Fruit fly (Drosophila melanogaster): ENCODE measurements around the gene CG14011.

Gene CG14011

DNA sequence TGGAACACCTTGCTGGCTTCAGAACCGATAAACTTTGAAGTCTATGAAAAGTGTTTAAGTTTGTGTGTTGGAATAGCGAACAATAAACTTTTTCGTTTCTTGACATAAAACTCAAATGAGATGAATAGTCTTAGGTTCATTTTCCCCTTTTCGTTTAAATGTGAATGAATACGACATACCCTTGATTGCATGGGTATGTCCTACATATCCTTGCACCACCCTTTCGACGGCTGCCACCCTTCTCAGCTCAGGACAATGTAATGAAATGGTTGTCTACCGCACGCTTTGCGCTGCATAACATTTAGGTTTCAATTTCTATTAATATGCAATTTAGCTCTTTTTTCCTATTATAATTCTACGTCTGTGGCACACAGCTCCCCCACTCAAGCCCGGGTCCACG is at the start of gene CG14011:
Gene CG14011, minus strand, starts transcription at position 101 of the 400 bp plus-strand sequence.
- TF ChIP-seq esn (GFP tag; optimal IDR thresholded peaks at IDR 0.05) = no peak
- TF ChIP-seq net (GFP tag; optimal IDR thresholded peaks at IDR 0.05) = no peak
- peak; percentile 6 for TF ChIP-seq svp (GFP tag)

DNA sequence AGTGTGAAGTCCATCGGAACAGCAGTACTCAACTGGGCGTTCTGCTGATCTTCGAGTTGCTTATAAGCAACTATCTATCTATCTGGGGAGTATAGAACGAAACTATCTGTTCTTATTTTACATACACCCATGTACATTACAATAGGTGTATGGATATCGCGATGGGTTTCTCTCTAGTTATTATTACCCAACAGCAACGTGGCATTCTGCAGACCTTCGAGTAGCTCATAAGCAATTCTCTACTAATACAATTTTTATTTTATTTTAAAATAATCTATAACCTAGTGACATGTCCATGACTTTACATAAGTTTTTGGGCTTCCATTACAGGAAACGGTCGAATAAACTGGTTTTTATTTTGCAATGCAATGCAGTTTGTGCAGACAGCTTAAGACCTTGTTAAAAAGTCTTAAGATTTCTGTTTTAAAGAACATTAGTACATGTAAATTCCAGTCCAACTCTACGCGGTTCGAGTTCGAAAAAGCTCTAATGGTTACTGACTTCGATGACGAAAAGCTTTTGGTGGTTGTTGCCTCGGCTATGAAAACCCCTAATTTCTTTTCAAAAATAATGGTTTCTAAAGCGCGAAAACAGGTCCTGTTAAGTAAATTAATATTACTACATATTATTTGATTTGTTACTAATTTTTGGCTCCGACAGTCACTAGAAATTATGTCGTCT is 43.0 kb upstream of the CG14011 start, which contains the start of gene Cyp6a16:
Gene Cyp6a16, minus strand, starts transcription at position 36 of the 681 bp plus-strand sequence.
- TF ChIP-seq CG3919 (GFP tag; optimal IDR thresholded peaks at IDR 0.05) (peak; percentile 75), CG32006 (GFP tag; optimal IDR thresholded peaks at IDR 0.05) (peak; percentile 75), Ets21C (GFP tag; optimal IDR thresholded peaks at IDR 0.05) (no peak), pdm3 (GFP tag; optimal IDR thresholded peaks at IDR 0.05) (peak; percentile 52), Met (GFP tag; optimal IDR thresholded peaks at IDR 0.05) (no peak), CG6792 (GFP tag; optimal IDR thresholded peaks at IDR 0.05) (peak; percentile 22), Eip78C (GFP tag) (peak; percentile 89), fd85E (GFP tag; optimal IDR thresholded peaks at IDR 0.05) (no peak), CG6276 (GFP tag; optimal IDR thresholded peaks at IDR 0.05) (peak; percentile 69), eg (GFP tag; IDR thresholded peaks at IDR 0.05) (peak; percentile 88), CG6808 (GFP tag; optimal IDR thresholded peaks at IDR 0.05) (peak; percentile 34), CG10669 (GFP tag; optimal IDR thresholded peaks at IDR 0.05) (peak; percentile 71), dsx (GFP tag; optimal IDR thresholded peaks at IDR 0.05; ENCODE audit: poor library complexity, severe bottlenecking) (peak; percentile 65), OdsH (GFP tag; optimal IDR thresholded peaks at IDR 0.05) (peak; percentile 65), Sox102F (GFP tag; optimal IDR thresholded peaks at IDR 0.05) (no peak), acj6 (GFP tag; optimal IDR thresholded peaks at IDR 0.05) (peak; percentile 34), CG8319 (GFP tag; optimal IDR thresholded peaks at IDR 0.05) (peak; percentile 12), CG6854 (GFP tag; optimal IDR thresholded peaks at IDR 0.05) (no peak), CG15336 (GFP tag; IDR thresholded peaks at IDR 0.05) (peak; percentile 81), Hr39 (GFP tag; optimal IDR thresholded peaks at IDR 0.05) (no peak), ss (GFP tag; optimal IDR thresholded peaks at IDR 0.05) (peak; percentile 44 to 68), CG4318 (GFP tag; optimal IDR thresholded peaks at IDR 0.05) (peak; percentile 46), CG11762 (GFP tag; optimal IDR thresholded peaks at IDR 0.05; ENCODE audit: insufficient read depth) (peak; percentile 54), CG9139 (GFP tag; optimal IDR thresholded peaks at IDR 0.05) (peak; percentile 45), CG11902 (GFP tag; optimal IDR thresholded peaks at IDR 0.05) (no peak), CG10631 (GFP tag; optimal IDR thresholded peaks at IDR 0.05) (peak; percentile 54), Blimp-1 (GFP tag; optimal IDR thresholded peaks at IDR 0.05) (no peak), salr (GFP tag; optimal IDR thresholded peaks at IDR 0.05) (peak; percentile 27 to 33), fkh (GFP tag; optimal IDR thresholded peaks at IDR 0.05) (no peak), svp (GFP tag) (peak; percentile 30), CG34406 (GFP tag; optimal IDR thresholded peaks at IDR 0.05) (peak; percentile 11), dac (GFP tag; optimal IDR thresholded peaks at IDR 0.05) (peak; percentile 42), CG1621 (tag; optimal IDR thresholded peaks at IDR 0.05) (peak; percentile 60), net (GFP tag; optimal IDR thresholded peaks at IDR 0.05) (peak; percentile 60), topi (GFP tag; optimal IDR thresholded peaks at IDR 0.05) (peak; percentile 31), achi (GFP tag; optimal IDR thresholded peaks at IDR 0.05) (peak; percentile 54), Ets96B (tag; optimal IDR thresholded peaks at IDR 0.05) (peak; percentile 71), CG3032 (tag; optimal IDR thresholded peaks at IDR 0.05) (peak; percentile 65), Gug (GFP tag; IDR thresholded peaks at IDR 0.05) (peak; percentile 61), Sox14 (GFP tag; optimal IDR thresholded peaks at IDR 0.05) (peak; percentile 44), Hr4 (GFP tag; optimal IDR thresholded peaks at IDR 0.05) (peak; percentile 26), CG6163 (GFP tag; IDR thresholded peaks at IDR 0.05) (peak; percentile 88), CG11294 (GFP tag; IDR thresholded peaks at IDR 0.05) (peak; percentile 76), CG8119 (GFP tag; IDR thresholded peaks at IDR 0.05) (peak; percentile 51; the same call in 2 of the 3 replicates), Lpt (GFP tag; optimal IDR thresholded peaks at IDR 0.05) (peak; percentile 66), spab (GFP tag; optimal IDR thresholded peaks at IDR 0.05) (peak; percentile 66), lz (GFP tag; optimal IDR thresholded peaks at IDR 0.05) (no peak)
